Fruit fly (Drosophila melanogaster) whole organism, wandering third instar larva: ENCODE results near the gene slam.

ENCODE experiments used
- Dfd ChIP-seq: fragments of >200 bp; optimal IDR thresholded peaks from 2 replicates; lab custom pipeline; 2017; ENCODE audit warnings: missing biosample characterization, missing genetic modification characterization
- ey ChIP-seq: fragments of 200-800 bp; sonication (Bioruptor generic); optimal IDR thresholded peaks from 2 replicates; lab custom pipeline; 2016; ENCODE audit warnings: missing biosample characterization, missing genetic modification characterization
- jim ChIP-seq: fragments of 175-275, 200-325 bp; sonication (Bioruptor generic); optimal IDR thresholded peaks from 2 replicates; lab custom pipeline; 2016; ENCODE audit warnings: missing biosample characterization, mild to moderate bottlenecking, missing genetic modification characterization

DNA sequence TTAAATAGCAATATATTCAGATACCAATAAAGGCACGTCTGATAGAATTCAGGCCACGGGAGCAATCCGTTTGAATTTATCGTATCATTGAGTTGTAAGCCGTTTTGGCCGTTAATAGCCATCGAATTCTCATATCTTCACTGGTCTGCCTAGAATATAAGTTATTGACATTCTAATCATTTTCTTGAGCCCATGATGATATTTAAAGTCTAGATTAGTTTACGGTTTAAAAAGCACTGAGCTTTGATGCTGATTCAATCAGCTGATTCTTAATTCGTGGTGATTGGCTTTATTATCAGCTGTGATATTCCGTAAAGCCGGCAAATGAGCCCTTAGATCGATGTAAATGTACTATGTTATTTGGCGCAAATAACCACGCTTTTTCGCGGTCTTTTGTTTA, at the start of gene slam:
- TF ChIP-seq ey (GFP tag; lab: Kevin White, UChicago) (no peak), jim (GFP tag; lab: Kevin White, UChicago) (no peak), Dfd (GFP tag; lab: Kevin White, UChicago) (no peak)
